Fruit fly (Drosophila melanogaster): ENCODE measurements around the gene Pcp.

dm6 chr2L:7051740-7052139 lies 30.3 kb downstream of the Pcp start:
- TF ChIP-seq CG33017 (tag; optimal IDR thresholded peaks at IDR 0.05) (no peak), Crg-1 (GFP tag; optimal IDR thresholded peaks at IDR 0.05) (no peak), CG1620 (GFP tag; optimal IDR thresholded peaks at IDR 0.05) (no peak), ovo (GFP tag; optimal IDR thresholded peaks at IDR 0.05) (no peak), bab1 (GFP tag; optimal IDR thresholded peaks at IDR 0.05) (no peak), cic (GFP tag; optimal IDR thresholded peaks at IDR 0.05) (no peak), toe (GFP tag; optimal IDR thresholded peaks at IDR 0.05) (no peak), CG11617 (GFP tag; optimal IDR thresholded peaks at IDR 0.05) (no peak), pad (GFP tag; optimal IDR thresholded peaks at IDR 0.05) (no peak), CG14711 (tag; optimal IDR thresholded peaks at IDR 0.05) (no peak), CG12768 (GFP tag; optimal IDR thresholded peaks at IDR 0.05) (no peak), Hr96 (GFP tag; optimal IDR thresholded peaks at IDR 0.05) (no peak)

Data from whole organism, adult.